Worm (Caenorhabditis elegans): Measurements from ENCODE around the gene nucl-1.

Gene nucl-1

DNA sequence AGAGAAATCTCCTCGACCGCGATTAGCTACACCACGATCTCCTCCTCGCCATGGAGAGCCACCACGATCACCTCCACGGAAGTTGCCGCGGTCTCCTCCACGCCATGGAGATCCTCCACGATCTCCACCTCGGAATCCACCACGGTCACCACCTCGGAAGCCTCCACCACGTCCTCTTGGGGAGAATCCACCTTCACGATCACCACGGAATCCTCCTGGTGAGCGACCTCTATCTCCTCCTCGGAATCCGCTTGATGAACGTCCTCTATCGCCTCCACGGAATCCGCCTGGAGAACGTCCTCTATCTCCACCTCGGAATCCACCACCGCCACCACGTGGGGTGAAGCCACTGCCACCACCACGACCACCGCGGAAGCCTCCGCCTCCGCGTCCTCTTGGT lies 225 bp downstream of the nucl-1 start:
- TF ChIP-seq sem-2 (GFP tag; optimal IDR thresholded peaks at IDR 0.05) = no peak
- TF ChIP-seq ham-2 (GFP tag; optimal IDR thresholded peaks at IDR 0.05) = no peak
- no peak for TF ChIP-seq M03D4.4 (tag; optimal IDR thresholded peaks at IDR 0.05)
- TF ChIP-seq cnd-1 (tag; optimal IDR thresholded peaks at IDR 0.05) = no peak
- TF ChIP-seq pha-4 (tag; optimal IDR thresholded peaks at IDR 0.05) = no peak
- TF ChIP-seq nhr-2 (tag; optimal IDR thresholded peaks at IDR 0.05) = no peak
- TF ChIP-seq tbx-8 (GFP tag; optimal IDR thresholded peaks at IDR 0.05) = no peak
- TF ChIP-seq ceh-39 (tag; optimal IDR thresholded peaks at IDR 0.05) = no peak
- TF ChIP-seq blmp-1 (tag; optimal IDR thresholded peaks at IDR 0.05) = no peak
- no peak for TF ChIP-seq ceh-83 (GFP tag; optimal IDR thresholded peaks at IDR 0.05)
- no peak for TF ChIP-seq lin-13 (tag; optimal IDR thresholded peaks at IDR 0.05)

DNA sequence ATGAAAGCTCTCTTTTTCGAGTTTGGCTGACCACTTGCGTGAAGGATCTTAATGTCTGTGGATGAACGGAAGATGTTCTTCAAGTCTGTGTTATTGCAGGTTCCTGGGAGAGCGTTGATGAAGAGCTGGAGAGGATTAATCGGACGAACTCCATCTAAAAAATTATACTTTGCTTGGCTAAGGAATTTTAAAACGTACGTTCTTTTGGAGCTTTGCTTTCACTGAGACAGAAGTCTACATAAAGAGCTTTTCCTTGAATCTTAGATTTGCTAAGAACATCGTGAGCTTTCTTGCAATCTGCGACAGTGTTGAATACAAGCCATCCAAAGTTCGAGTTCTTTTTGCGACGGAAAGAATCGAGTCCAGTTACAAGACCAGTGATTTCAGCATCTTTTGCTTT lies 2.0 kb downstream of the nucl-1 start:
- no peak for TF ChIP-seq sem-2 (GFP tag; optimal IDR thresholded peaks at IDR 0.05)
- TF ChIP-seq unc-62 (GFP tag; optimal IDR thresholded peaks at IDR 0.05) = no peak
- no peak for TF ChIP-seq nhr-237 (tag; optimal IDR thresholded peaks at IDR 0.05)
- TF ChIP-seq elt-1 (tag; optimal IDR thresholded peaks at IDR 0.05; ENCODE audit: borderline replicate concordance, insufficient read depth) = no peak
- TF ChIP-seq nhr-76 (tag; optimal IDR thresholded peaks at IDR 0.05) = no peak
- TF ChIP-seq ces-1 (GFP tag; optimal IDR thresholded peaks at IDR 0.05) = no peak
- no peak for TF ChIP-seq nhr-12 (tag; optimal IDR thresholded peaks at IDR 0.05)
- TF ChIP-seq mep-1 (tag; optimal IDR thresholded peaks at IDR 0.05) = no peak
- TF ChIP-seq flh-1 (GFP tag; optimal IDR thresholded peaks at IDR 0.05) = no peak
- no peak for TF ChIP-seq unc-39 (tag; optimal IDR thresholded peaks at IDR 0.05)
- TF ChIP-seq drap-1 (GFP tag; optimal IDR thresholded peaks at IDR 0.05) = no peak
- TF ChIP-seq nhr-2 (tag; optimal IDR thresholded peaks at IDR 0.05) = no peak
- no peak for TF ChIP-seq blmp-1 (tag; optimal IDR thresholded peaks at IDR 0.05)
- no peak for TF ChIP-seq snpc-4 (tag; optimal IDR thresholded peaks at IDR 0.05)
- no peak for TF ChIP-seq nhr-28 (tag; optimal IDR thresholded peaks at IDR 0.05)
- no peak for TF ChIP-seq sptf-1 (tag; optimal IDR thresholded peaks at IDR 0.05)
- TF ChIP-seq ceh-43 (GFP tag; optimal IDR thresholded peaks at IDR 0.05) = no peak

DNA sequence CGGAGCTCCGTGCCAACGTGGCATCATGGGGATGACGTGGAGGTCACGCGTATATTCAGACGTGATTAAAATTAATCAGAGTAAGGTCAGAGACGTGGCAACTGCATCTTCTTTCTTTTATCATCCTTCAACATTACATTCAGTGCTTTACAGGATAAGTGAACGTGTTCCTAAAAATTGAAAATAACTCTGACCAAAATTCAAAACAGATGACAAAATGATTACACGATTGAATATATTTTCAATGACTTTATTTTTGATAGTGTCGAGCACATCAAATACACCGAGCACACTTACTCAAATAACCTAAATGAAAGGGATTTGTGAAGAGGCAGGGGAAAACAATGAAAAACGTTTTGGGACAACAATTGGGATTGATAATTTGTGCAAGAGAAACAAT lies 3.0 kb downstream of the nucl-1 start, which contains the start of gene K07H8.9:
Gene K07H8.9, minus strand, starts transcription at position 125 of the 400 bp plus-strand sequence.
- no peak for TF ChIP-seq nhr-2 (tag; optimal IDR thresholded peaks at IDR 0.05)

DNA sequence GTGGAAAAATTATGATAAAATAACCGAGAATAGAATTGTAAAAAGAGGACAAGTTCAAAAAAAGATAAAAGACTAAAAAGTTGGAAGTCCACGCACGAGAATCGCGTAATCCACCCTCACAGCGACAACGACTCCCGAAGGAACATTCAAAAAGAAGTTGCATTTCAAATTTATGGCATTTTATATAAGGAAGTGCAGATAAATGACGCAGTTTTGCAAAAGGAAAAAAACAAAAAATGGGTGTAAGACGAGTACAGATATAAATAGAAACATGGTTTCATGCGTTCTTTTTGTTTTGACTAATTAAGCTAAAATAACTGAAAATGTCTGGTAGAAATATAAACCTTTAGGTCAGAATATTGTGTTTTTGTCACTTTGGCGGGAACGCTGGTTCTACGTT lies 6.1 kb downstream of the nucl-1 start:
- TF ChIP-seq nhr-28 (tag; optimal IDR thresholded peaks at IDR 0.05) (no peak), ceh-43 (GFP tag; optimal IDR thresholded peaks at IDR 0.05) (no peak), unc-120 (tag; optimal IDR thresholded peaks at IDR 0.05; ENCODE audit: poor library complexity, severe bottlenecking) (no peak), ceh-83 (GFP tag; optimal IDR thresholded peaks at IDR 0.05) (no peak), mls-2 (tag; optimal IDR thresholded peaks at IDR 0.05) (no peak), mep-1 (tag; optimal IDR thresholded peaks at IDR 0.05) (no peak), tbx-8 (GFP tag; optimal IDR thresholded peaks at IDR 0.05) (no peak), sptf-1 (tag; optimal IDR thresholded peaks at IDR 0.05) (no peak), flh-1 (GFP tag; optimal IDR thresholded peaks at IDR 0.05) (no peak), zip-8 (tag; optimal IDR thresholded peaks at IDR 0.05) (no peak), bed-3 (GFP tag; optimal IDR thresholded peaks at IDR 0.05) (no peak), lsy-2 (tag; optimal IDR thresholded peaks at IDR 0.05) (no peak), nhr-76 (tag; optimal IDR thresholded peaks at IDR 0.05) (no peak)

DNA sequence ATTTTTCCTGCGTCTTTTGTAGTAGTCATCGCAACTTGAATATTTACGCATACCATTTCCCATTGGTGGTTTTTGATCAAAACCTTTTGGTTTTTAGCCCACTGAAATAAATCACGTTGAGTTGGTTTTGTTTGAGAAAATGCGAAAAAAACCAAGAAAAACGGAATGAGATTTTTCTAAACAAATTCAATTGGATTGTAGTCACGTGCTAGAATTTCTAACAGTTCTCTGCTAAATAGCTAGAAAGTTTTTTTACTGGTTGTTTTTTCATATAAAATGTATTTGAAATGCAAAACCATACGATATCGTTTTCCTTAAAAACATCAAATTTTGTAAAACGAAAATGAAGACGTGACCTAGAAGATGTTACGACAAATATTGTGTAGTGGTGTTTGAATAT lies 12.7 kb downstream of the nucl-1 start, which contains the start of gene K07H8.12:
Gene K07H8.12, minus strand, starts transcription at position 101 of the 400 bp plus-strand sequence.
- TF ChIP-seq unc-62 (GFP tag; optimal IDR thresholded peaks at IDR 0.05) (no peak), unc-120 (tag; optimal IDR thresholded peaks at IDR 0.05; ENCODE audit: poor library complexity, severe bottlenecking) (no peak), mls-2 (tag; optimal IDR thresholded peaks at IDR 0.05) (no peak), lsy-2 (tag; optimal IDR thresholded peaks at IDR 0.05) (no peak), tbx-8 (GFP tag; optimal IDR thresholded peaks at IDR 0.05) (no peak), lin-13 (tag; optimal IDR thresholded peaks at IDR 0.05) (no peak), ces-1 (GFP tag; optimal IDR thresholded peaks at IDR 0.05) (no peak), nhr-28 (tag; optimal IDR thresholded peaks at IDR 0.05) (no peak), sptf-1 (tag; optimal IDR thresholded peaks at IDR 0.05) (no peak), hlh-1 (tag; optimal IDR thresholded peaks at IDR 0.05) (no peak), nhr-76 (tag; optimal IDR thresholded peaks at IDR 0.05) (no peak), ztf-11 (tag; optimal IDR thresholded peaks at IDR 0.05) (no peak), pha-4 (tag; optimal IDR thresholded peaks at IDR 0.05) (no peak), lin-32 (GFP tag; optimal IDR thresholded peaks at IDR 0.05) (no peak), nhr-2 (tag; optimal IDR thresholded peaks at IDR 0.05) (no peak)

Measured in whole organism, mixed stage, embryonic.